Worm (Caenorhabditis elegans) whole organism, early embryonic: ENCODE measurements around the gene C47A4.5.

Experiments
- B0310.2 ChIP-seq: sonication (generic microtip); optimal IDR thresholded peaks from 2 replicates; lab custom pipeline; 2016; ENCODE audit warnings: mild to moderate bottlenecking, missing genetic modification characterization, missing compliant biosample characterization
- F13C5.2 ChIP-seq: sonication (generic microtip); optimal IDR thresholded peaks from 2 replicates; lab custom pipeline; 2017; ENCODE audit warnings: mild to moderate bottlenecking, missing genetic modification characterization, inconsistent platforms, missing compliant biosample characterization
- aly-1 ChIP-seq: sonication (generic microtip); optimal IDR thresholded peaks from 2 replicates; lab custom pipeline; 2016; ENCODE audit warnings: missing genetic modification characterization, missing compliant biosample characterization
- ama-1 ChIP-seq: fragments of 150-350 bp; optimal IDR thresholded peaks from 2 replicates; lab custom pipeline; 2014
- ceh-13 ChIP-seq: fragments of 200-800 bp; sonication (Bioruptor generic); optimal IDR thresholded peaks from 2 replicates; lab custom pipeline; 2018; ENCODE audit warnings: mild to moderate bottlenecking, missing genetic modification characterization, missing compliant biosample characterization
- ceh-36 ChIP-seq: sonication (generic microtip); optimal IDR thresholded peaks from 2 replicates; lab custom pipeline; 2016; ENCODE audit warnings: missing genetic modification characterization, inconsistent platforms, missing compliant biosample characterization
- ets-7 ChIP-seq: sonication (generic microtip); optimal IDR thresholded peaks from 2 replicates; lab custom pipeline; 2016; ENCODE audit warnings: missing genotype, missing genetic modification characterization, missing compliant biosample characterization
- flt-1 ChIP-seq: fragments of 200-800 bp; sonication (Bioruptor generic); IDR thresholded peaks from 2 replicates; pipeline ENCODE4 v1.3.6; 2022; ENCODE audit warnings: missing genetic modification characterization, missing compliant biosample characterization
- hmbx-1 ChIP-seq: sonication (generic microtip); optimal IDR thresholded peaks from 2 replicates; lab custom pipeline; 2016; ENCODE audit warnings: mild to moderate bottlenecking, missing genetic modification characterization, missing compliant biosample characterization
- hmg-4 ChIP-seq: fragments of 200-800 bp; sonication (Bioruptor generic); optimal IDR thresholded peaks from 2 replicates; lab custom pipeline; 2018; ENCODE audit warnings: mild to moderate bottlenecking, missing genetic modification characterization, missing compliant biosample characterization
- hnd-1 ChIP-seq: sonication (generic microtip); optimal IDR thresholded peaks from 2 replicates; lab custom pipeline; 2016; ENCODE audit warnings: missing genetic modification characterization, missing compliant biosample characterization
- pes-1 ChIP-seq: fragments of 200-800 bp; sonication (Bioruptor generic); IDR thresholded peaks from 2 replicates; pipeline ENCODE4 v1.3.6; 2022; ENCODE audit warnings: missing genetic modification reagents, missing genetic modification characterization, missing compliant biosample characterization
- scrt-1 ChIP-seq: fragments of 200-800 bp; sonication (Bioruptor generic); IDR thresholded peaks from 2 replicates; pipeline ENCODE4 v1.3.6; 2022; ENCODE audit warnings: missing genetic modification characterization, missing compliant biosample characterization
- sea-1 ChIP-seq: fragments of 200-800 bp; sonication (Bioruptor generic); conservative IDR thresholded peaks from 2 replicates; pipeline ENCODE4 v1.3.6; 2022; ENCODE audit warnings: missing genetic modification characterization, missing compliant biosample characterization
- tbx-11 ChIP-seq: fragments of 200-800 bp; sonication (Bioruptor generic); IDR thresholded peaks from 2 replicates; pipeline ENCODE4 v1.3.6; 2022; ENCODE audit warnings: missing genetic modification characterization, missing compliant biosample characterization
- tbx-37 ChIP-seq: fragments of 200-800 bp; sonication (Bioruptor generic); conservative IDR thresholded peaks from 2 replicates; pipeline ENCODE4 v1.3.6; 2022; ENCODE audit warnings: missing genetic modification reagents, missing genetic modification characterization, missing compliant biosample characterization
- tra-4 ChIP-seq: sonication (generic microtip); optimal IDR thresholded peaks from 2 replicates; lab custom pipeline; 2017; ENCODE audit warnings: missing genetic modification characterization, missing compliant biosample characterization

C47A4.5 gene

DNA sequence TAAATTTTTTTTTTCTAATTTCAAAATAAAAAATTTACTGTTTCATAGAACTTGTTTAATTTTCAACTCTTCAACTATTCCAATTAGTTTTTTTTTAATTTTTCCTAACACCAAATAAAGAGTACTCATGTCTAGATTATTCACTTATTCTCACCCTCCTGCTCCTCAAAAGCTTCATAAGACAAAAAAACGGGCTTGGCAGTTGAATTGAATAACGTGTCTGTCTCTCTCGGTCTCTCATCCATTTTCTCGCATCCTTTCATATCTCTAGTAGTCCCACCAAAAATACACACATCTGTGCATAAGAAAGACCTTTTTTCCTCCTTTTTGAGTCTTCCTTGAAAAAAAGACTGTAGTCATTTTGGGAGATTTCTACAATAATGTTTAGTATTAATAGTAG is 17.9 kb downstream of the C47A4.5 start:
- TF ChIP-seq scrt-1 (GFP tag; lab: Robert Waterston, UW) (no peak), hmbx-1 (tag; lab: Kevin White, UChicago) (no peak), pes-1 (GFP tag; lab: Robert Waterston, UW) (no peak), ceh-13 (no peak), F13C5.2 (tag; lab: Kevin White, UChicago) (no peak), aly-1 (tag; lab: Kevin White, UChicago) (no peak), tbx-11 (GFP tag; lab: Robert Waterston, UW) (no peak), sea-1 (GFP tag; lab: Robert Waterston, UW) (no peak), B0310.2 (tag; lab: Kevin White, UChicago) (no peak), ceh-36 (tag; lab: Kevin White, UChicago) (no peak), tbx-37 (no peak), hnd-1 (tag; lab: Kevin White, UChicago) (no peak), tra-4 (no peak), ama-1 (lab: Kevin White, UChicago) (no peak), flt-1 (GFP tag; lab: Robert Waterston, UW) (no peak), hmg-4 (GFP tag; lab: Kevin White, UChicago) (no peak), ets-7 (tag; lab: Kevin White, UChicago) (no peak)

DNA sequence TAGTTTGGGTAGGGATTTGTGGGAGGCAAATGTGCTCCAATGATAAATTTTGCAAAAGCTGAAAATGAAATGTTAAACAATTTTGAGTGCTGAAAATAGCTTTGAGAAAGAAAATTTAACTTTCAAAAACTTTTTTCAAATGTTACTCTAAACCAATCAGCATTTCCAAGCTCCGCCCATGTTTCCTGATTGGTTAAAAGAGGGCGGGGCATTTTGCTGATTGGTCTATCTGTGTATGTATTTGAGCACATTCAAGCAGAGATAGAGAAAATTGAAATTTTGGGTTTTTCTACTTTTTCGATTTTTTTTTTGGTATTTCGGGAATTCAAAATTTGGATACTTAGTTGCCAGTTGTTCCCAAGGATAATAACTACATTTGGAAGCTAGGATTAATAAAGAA is 19.2 kb downstream of the C47A4.5 start:
- TF ChIP-seq pes-1 (GFP tag; lab: Robert Waterston, UW) (no peak), tbx-37 (no peak), B0310.2 (tag; lab: Kevin White, UChicago) (no peak), hnd-1 (tag; lab: Kevin White, UChicago) (no peak), scrt-1 (GFP tag; lab: Robert Waterston, UW) (no peak), F13C5.2 (tag; lab: Kevin White, UChicago) (no peak), aly-1 (tag; lab: Kevin White, UChicago) (no peak), hmg-4 (GFP tag; lab: Kevin White, UChicago) (no peak), ets-7 (tag; lab: Kevin White, UChicago) (no peak), tra-4 (no peak), tbx-11 (GFP tag; lab: Robert Waterston, UW) (no peak), ceh-36 (tag; lab: Kevin White, UChicago) (no peak), sea-1 (GFP tag; lab: Robert Waterston, UW) (no peak), hmbx-1 (tag; lab: Kevin White, UChicago) (no peak), ama-1 (lab: Kevin White, UChicago) (no peak), ceh-13 (no peak), flt-1 (GFP tag; lab: Robert Waterston, UW) (no peak)

DNA sequence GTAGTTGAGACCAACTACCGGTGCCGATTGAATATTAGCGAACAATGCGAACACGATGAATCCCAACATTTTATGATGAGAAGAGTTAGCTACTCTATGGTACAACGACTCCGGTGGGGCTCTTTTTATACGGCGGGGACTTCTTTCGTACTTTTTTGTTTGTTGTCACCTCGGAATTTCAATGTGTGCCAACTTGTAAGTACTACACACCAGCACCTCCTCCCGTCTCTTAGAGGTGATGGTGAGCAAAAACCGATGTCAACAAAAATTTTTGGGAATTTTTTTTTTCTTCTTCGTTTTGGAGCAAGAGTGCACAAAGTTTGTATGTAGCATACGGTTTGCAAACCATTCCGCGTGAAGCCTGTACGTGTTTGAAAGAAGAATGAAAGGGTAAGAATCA is 29.1 kb downstream of the C47A4.5 start, which contains the start of gene Y45F10D.2:
Gene Y45F10D.2 (minus strand): TSS at position 101 of the 400 bp plus-strand sequence.
- TF ChIP-seq scrt-1 (GFP tag; lab: Robert Waterston, UW) (no peak), ets-7 (tag; lab: Kevin White, UChicago) (no peak), B0310.2 (tag; lab: Kevin White, UChicago) (no peak), ama-1 (lab: Kevin White, UChicago) (no peak), pes-1 (GFP tag; lab: Robert Waterston, UW) (no peak), tra-4 (no peak), hmbx-1 (tag; lab: Kevin White, UChicago) (no peak), tbx-11 (GFP tag; lab: Robert Waterston, UW) (no peak), flt-1 (GFP tag; lab: Robert Waterston, UW) (no peak), tbx-37 (no peak), aly-1 (tag; lab: Kevin White, UChicago) (no peak), ceh-36 (tag; lab: Kevin White, UChicago) (no peak), hmg-4 (GFP tag; lab: Kevin White, UChicago) (no peak), ceh-13 (no peak), F13C5.2 (tag; lab: Kevin White, UChicago) (no peak), hnd-1 (tag; lab: Kevin White, UChicago) (no peak), sea-1 (GFP tag; lab: Robert Waterston, UW) (no peak)

DNA sequence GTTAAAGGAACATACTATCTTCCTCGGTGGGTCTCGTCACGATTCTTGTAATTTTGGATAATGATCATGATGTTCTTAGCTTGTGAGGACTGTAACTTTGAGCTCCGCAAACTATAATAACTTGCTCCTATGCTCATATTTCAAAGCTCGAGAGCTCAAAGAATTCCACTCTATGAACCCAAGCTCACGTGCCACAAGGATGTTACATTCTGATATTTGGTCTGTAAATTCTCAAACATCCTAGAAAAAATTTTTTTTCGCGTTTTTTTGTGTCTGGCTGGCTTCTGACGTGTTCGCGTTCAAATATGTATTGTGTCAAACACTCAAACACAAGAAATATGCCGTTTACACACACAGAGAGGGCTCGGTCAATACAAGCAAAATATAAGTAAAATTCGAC is 30.6 kb downstream of the C47A4.5 start, which contains the start of gene Y45F10D.16:
Gene Y45F10D.16 (plus strand): TSS at position 301 of the 400 bp plus-strand sequence.
- TF ChIP-seq ceh-36 (tag; lab: Kevin White, UChicago): no peak
- no peak for TF ChIP-seq scrt-1 (GFP tag; lab: Robert Waterston, UW)
- no peak for TF ChIP-seq flt-1 (GFP tag; lab: Robert Waterston, UW)

DNA sequence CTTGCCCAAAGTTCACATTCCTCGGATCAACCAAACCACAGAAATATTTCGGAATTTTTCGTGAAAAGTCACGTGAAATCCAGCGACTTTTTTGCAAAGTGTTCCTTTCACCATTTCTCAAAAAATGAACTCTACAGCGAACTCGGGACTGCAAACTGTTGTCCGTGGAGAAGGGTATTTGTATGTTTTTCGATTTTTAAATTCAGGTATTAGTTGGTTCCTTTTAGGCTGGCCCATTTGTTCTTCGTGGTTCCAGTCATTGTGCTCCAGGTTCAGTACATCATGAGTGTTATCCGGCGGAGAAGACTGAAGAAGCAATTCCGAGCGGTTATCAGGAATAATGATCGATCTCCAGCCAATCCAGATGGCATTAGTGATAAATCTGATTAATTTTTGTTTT is 31.2 kb downstream of the C47A4.5 start:
- TF ChIP-seq aly-1 (tag; lab: Kevin White, UChicago): no peak
- no peak for TF ChIP-seq F13C5.2 (tag; lab: Kevin White, UChicago)
- no peak for TF ChIP-seq ceh-36 (tag; lab: Kevin White, UChicago)
- TF ChIP-seq tbx-11 (GFP tag; lab: Robert Waterston, UW): no peak
- TF ChIP-seq tra-4: no peak
- no peak for TF ChIP-seq sea-1 (GFP tag; lab: Robert Waterston, UW)
- no peak for TF ChIP-seq B0310.2 (tag; lab: Kevin White, UChicago)
- no peak for TF ChIP-seq ceh-13
- TF ChIP-seq ama-1 (lab: Kevin White, UChicago): no peak
- no peak for TF ChIP-seq scrt-1 (GFP tag; lab: Robert Waterston, UW)
- no peak for TF ChIP-seq hmg-4 (GFP tag; lab: Kevin White, UChicago)
- no peak for TF ChIP-seq pes-1 (GFP tag; lab: Robert Waterston, UW)
- no peak for TF ChIP-seq hmbx-1 (tag; lab: Kevin White, UChicago)
- no peak for TF ChIP-seq flt-1 (GFP tag; lab: Robert Waterston, UW)
- TF ChIP-seq hnd-1 (tag; lab: Kevin White, UChicago): no peak
- no peak for TF ChIP-seq tbx-37
- TF ChIP-seq ets-7 (tag; lab: Kevin White, UChicago): no peak

DNA sequence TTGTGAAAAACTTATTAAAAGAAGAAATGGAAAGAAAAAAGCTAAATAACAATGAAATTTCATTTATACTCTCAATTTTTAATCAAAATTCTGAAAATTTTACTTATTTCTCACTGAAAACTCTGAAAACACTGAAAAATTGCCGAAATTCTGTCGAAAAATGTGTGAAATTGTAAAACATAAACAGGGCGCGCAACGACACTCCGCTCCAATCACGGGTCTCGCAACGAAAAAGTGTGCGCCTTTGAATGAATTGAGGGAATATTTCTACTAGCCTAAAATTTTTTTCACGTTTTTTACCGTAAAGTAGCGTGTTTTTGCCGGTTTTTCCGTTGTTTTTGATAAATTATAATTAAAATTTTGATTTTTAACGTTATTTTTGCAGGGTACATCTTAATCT is 32.0 kb downstream of the C47A4.5 start, which contains the start of gene rpl-18:
Gene rpl-18 (plus strand): TSS at position 386 of the 400 bp plus-strand sequence.
- no peak for TF ChIP-seq sea-1 (GFP tag; lab: Robert Waterston, UW)
- TF ChIP-seq hnd-1 (tag; lab: Kevin White, UChicago): no peak
- TF ChIP-seq tra-4: no peak
- TF ChIP-seq F13C5.2 (tag; lab: Kevin White, UChicago): peak; percentile 22
- no peak for TF ChIP-seq flt-1 (GFP tag; lab: Robert Waterston, UW)

DNA sequence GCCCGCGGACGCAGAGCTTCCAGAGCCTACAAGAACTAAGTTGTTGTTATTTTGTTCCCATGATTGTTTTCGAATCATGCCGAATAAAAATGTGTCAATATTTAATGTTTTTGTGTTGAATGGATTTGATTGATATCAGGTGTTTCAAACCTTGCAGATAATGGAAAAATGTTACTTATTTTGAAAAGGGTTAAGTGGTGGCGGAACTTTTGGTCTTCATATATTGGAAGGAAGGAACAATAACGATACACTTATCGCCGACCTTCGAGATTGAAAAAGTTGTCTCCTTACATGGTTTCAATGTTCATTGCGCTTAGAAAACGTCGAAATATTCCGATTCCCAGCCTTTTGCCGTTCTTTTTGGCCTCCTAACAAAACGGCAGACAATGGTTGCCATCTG is 33.2 kb downstream of the C47A4.5 start, which contains the start of gene gly-10:
Gene gly-10 (plus strand): TSS at position 387 of the 400 bp plus-strand sequence.
- no peak for TF ChIP-seq aly-1 (tag; lab: Kevin White, UChicago)
- TF ChIP-seq tbx-11 (GFP tag; lab: Robert Waterston, UW): no peak
- no peak for TF ChIP-seq scrt-1 (GFP tag; lab: Robert Waterston, UW)
- no peak for TF ChIP-seq ceh-13
- no peak for TF ChIP-seq B0310.2 (tag; lab: Kevin White, UChicago)
- no peak for TF ChIP-seq pes-1 (GFP tag; lab: Robert Waterston, UW)
- no peak for TF ChIP-seq tra-4
- no peak for TF ChIP-seq flt-1 (GFP tag; lab: Robert Waterston, UW)
- no peak for TF ChIP-seq ama-1 (lab: Kevin White, UChicago)
- TF ChIP-seq hmg-4 (GFP tag; lab: Kevin White, UChicago): no peak
